Fruit fly (Drosophila melanogaster) whole organism, embryonic: ENCODE results near the gene Snx27.

Experiments
- CG10147 ChIP-seq: fragments of 200-800 bp; sonication (Bioruptor generic); optimal IDR thresholded peaks from 2 replicates; lab custom pipeline; 2019; ENCODE audit warnings: missing biosample characterization, mild to moderate bottlenecking, missing genetic modification characterization, moderate library complexity
- CG12236 ChIP-seq: fragments of 200-800 bp; sonication (Bioruptor generic); optimal IDR thresholded peaks from 2 replicates; lab custom pipeline; 2016; ENCODE audit warnings: missing biosample characterization, missing genetic modification characterization
- CG12299 ChIP-seq: fragments of 200-800 bp; sonication (Bioruptor generic); optimal IDR thresholded peaks from 2 replicates; lab custom pipeline; 2018; ENCODE audit warnings: missing biosample characterization, mild to moderate bottlenecking, missing genetic modification characterization
- CG16779 ChIP-seq: fragments of 200-800 bp; sonication (Bioruptor generic); IDR thresholded peaks from 2 replicates; pipeline ENCODE4 v1.3.6; 2022; ENCODE audit warnings: missing biosample characterization, missing genetic modification characterization
- CG16813 ChIP-seq: fragments of 200-800 bp; sonication (Bioruptor generic); IDR thresholded peaks from 3 replicates; pipeline ENCODE4 v1.3.6; 2022; ENCODE audit warnings: missing biosample characterization, missing genetic modification characterization; ENCODE audit not compliant: partially characterized antibody
- CG18262 ChIP-seq: fragments of 200-800 bp; optimal IDR thresholded peaks from 3 replicates; lab custom pipeline; 2019; ENCODE audit warnings: missing biosample characterization, mild to moderate bottlenecking, missing genetic modification characterization, moderate library complexity
- CG2116 ChIP-seq: fragments of 200-800 bp; sonication (Bioruptor generic); optimal IDR thresholded peaks from 3 replicates; lab custom pipeline; 2018; ENCODE audit warnings: missing biosample characterization, mild to moderate bottlenecking, missing genetic modification characterization
- CG30020 ChIP-seq: fragments of 200-800 bp; optimal IDR thresholded peaks from 2 replicates; lab custom pipeline; 2019; ENCODE audit warnings: missing biosample characterization, mild to moderate bottlenecking, missing genetic modification characterization, moderate library complexity
- CG31388 ChIP-seq: fragments of 200-800 bp; sonication (Bioruptor generic); optimal IDR thresholded peaks from 2 replicates; lab custom pipeline; 2016; ENCODE audit warnings: missing biosample characterization, missing genetic modification characterization
- CG4360 ChIP-seq: fragments of 200-800 bp; sonication (Bioruptor generic); IDR thresholded peaks from 2 replicates; pipeline ENCODE4 v1.3.6; 2022; ENCODE audit warnings: missing biosample characterization, missing genetic modification characterization
- CG4424 ChIP-seq: fragments of 200-800 bp; sonication (Bioruptor generic); optimal IDR thresholded peaks from 3 replicates; lab custom pipeline; 2016; ENCODE audit warnings: missing biosample characterization, missing genetic modification characterization
- CG4730 ChIP-seq: fragments of 200-800 bp; sonication (Bioruptor generic); IDR thresholded peaks from 2 replicates; pipeline ENCODE4 v1.3.6; 2022; ENCODE audit warnings: missing biosample characterization, missing genetic modification characterization
- CG7745 ChIP-seq: fragments of 200-800 bp; sonication (Bioruptor generic); optimal IDR thresholded peaks from 2 replicates; lab custom pipeline; 2018; ENCODE audit warnings: missing biosample characterization, mild to moderate bottlenecking, missing genetic modification characterization, moderate library complexity
- CkIIα-i1 ChIP-seq: fragments of 200-800 bp; sonication (Bioruptor generic); IDR thresholded peaks from 2 replicates; pipeline ENCODE4 v1.3.6; 2022; ENCODE audit warnings: missing biosample characterization, missing genetic modification characterization
- CrebB ChIP-seq: fragments of 200-800 bp; sonication (Bioruptor generic); optimal IDR thresholded peaks from 3 replicates; lab custom pipeline; 2018; ENCODE audit warnings: missing biosample characterization, mild to moderate bottlenecking, missing genetic modification characterization
- Dek ChIP-seq: fragments of 200-800 bp; sonication (Bioruptor generic); optimal IDR thresholded peaks from 3 replicates; lab custom pipeline; 2019; ENCODE audit warnings: missing biosample characterization, mild to moderate bottlenecking, missing genetic modification characterization, moderate library complexity
- Eip74EF ChIP-seq, 2 experiments: fragments of 200-800 bp in 1 of 2; fragments of >200 bp in 1 of 2; sonication (Bioruptor generic) in 1 of 2; optimal IDR thresholded peaks; 2 replicates each; lab custom pipeline; 2017 to 2019; ENCODE audit warnings: missing biosample characterization in 2 of 2, missing genetic modification characterization in 2 of 2, mild to moderate bottlenecking in 1 of 2, moderate library complexity in 1 of 2
- H15 ChIP-seq: fragments of 200-800 bp; sonication (Bioruptor generic); IDR thresholded peaks from 3 replicates; pipeline ENCODE4 v1.3.6; 2022; ENCODE audit warnings: missing biosample characterization, missing genetic modification characterization
- Hsf ChIP-seq: fragments of 200-800 bp; sonication (Bioruptor generic); optimal IDR thresholded peaks from 3 replicates; lab custom pipeline; 2016; ENCODE audit warnings: missing biosample characterization, missing genetic modification characterization
- Lpt ChIP-seq: fragments of >200 bp; optimal IDR thresholded peaks from 2 replicates; lab custom pipeline; 2018; ENCODE audit warnings: missing biosample characterization, missing genetic modification characterization
- MBD-R2 ChIP-seq: fragments of 200-800 bp; sonication (Bioruptor generic); IDR thresholded peaks from 2 replicates; pipeline ENCODE4 v1.3.6; 2022; ENCODE audit warnings: missing biosample characterization, missing genetic modification characterization
- Max ChIP-seq: fragments of 200-800 bp; sonication (Bioruptor generic); optimal IDR thresholded peaks from 2 replicates; lab custom pipeline; 2016; ENCODE audit warnings: missing biosample characterization, mild to moderate bottlenecking, missing genetic modification characterization
- Myb ChIP-seq: fragments of 200-800 bp; sonication (Bioruptor generic); optimal IDR thresholded peaks from 2 replicates; lab custom pipeline; 2016; ENCODE audit warnings: missing biosample characterization, missing genetic modification characterization
- Neu2 ChIP-seq: fragments of 200-800 bp; sonication (Bioruptor generic); optimal IDR thresholded peaks from 3 replicates; lab custom pipeline; 2016; ENCODE audit warnings: missing biosample characterization, missing genetic modification characterization, borderline replicate concordance
- PHDP ChIP-seq: fragments of 200-800 bp; sonication (Bioruptor generic); optimal IDR thresholded peaks from 3 replicates; lab custom pipeline; 2018; ENCODE audit warnings: missing biosample characterization, mild to moderate bottlenecking, missing genetic modification characterization, moderate library complexity
- Rx ChIP-seq: fragments of 200-800 bp; sonication (Bioruptor generic); IDR thresholded peaks from 2 replicates; pipeline ENCODE4 v1.3.6; 2022; ENCODE audit warnings: missing biosample characterization, missing genetic modification characterization
- Side ChIP-seq: fragments of 200-800 bp; sonication (Bioruptor generic); optimal IDR thresholded peaks from 2 replicates; lab custom pipeline; 2016; ENCODE audit warnings: missing biosample characterization, missing genetic modification characterization
- bcd ChIP-seq: fragments of 200-800 bp; sonication (Bioruptor generic); optimal IDR thresholded peaks from 2 replicates; lab custom pipeline; 2017; ENCODE audit warnings: missing biosample characterization, mild to moderate bottlenecking, missing genetic modification characterization
- bsh ChIP-seq, 2 experiments: fragments of 200-800 bp; sonication (Bioruptor generic); optimal IDR thresholded peaks; 2 replicates each; lab custom pipeline; 2017 to 2018; ENCODE audit warnings: mild to moderate bottlenecking in 2 of 2, missing biosample characterization in 2 of 2, missing genetic modification characterization in 2 of 2, moderate library complexity in 1 of 2
- crol ChIP-seq: fragments of 200-800 bp; sonication (Bioruptor generic); IDR thresholded peaks from 2 replicates; pipeline ENCODE4 v1.3.6; 2022; ENCODE audit warnings: missing biosample characterization, missing genetic modification characterization
- dimm ChIP-seq: fragments of 200-800 bp; sonication (Bioruptor generic); IDR thresholded peaks from 2 replicates; pipeline ENCODE4 v1.3.6; 2022; ENCODE audit warnings: missing biosample characterization, missing genetic modification characterization
- dm ChIP-seq: fragments of 200-800 bp; sonication (Bioruptor generic); optimal IDR thresholded peaks from 3 replicates; lab custom pipeline; 2016; ENCODE audit warnings: missing biosample characterization, missing genetic modification characterization
- dpn ChIP-seq, 2 experiments: fragments of 200-800 bp; sonication (Bioruptor generic); optimal IDR thresholded peaks; 3 replicates each; lab custom pipeline; 2016; ENCODE audit warnings: missing biosample characterization in 2 of 2, missing genetic modification characterization in 2 of 2
- exex ChIP-seq: fragments of 200-800 bp; sonication (Bioruptor generic); optimal IDR thresholded peaks from 4 replicates; lab custom pipeline; 2018; ENCODE audit warnings: missing biosample characterization, mild to moderate bottlenecking, missing genetic modification characterization, moderate library complexity
- gcm2 ChIP-seq: fragments of 200-800 bp; sonication (Bioruptor generic); optimal IDR thresholded peaks from 2 replicates; lab custom pipeline; 2016; ENCODE audit warnings: missing biosample characterization, missing genetic modification characterization
- grau ChIP-seq: fragments of 200-800 bp; optimal IDR thresholded peaks from 3 replicates; lab custom pipeline; 2019; ENCODE audit warnings: missing biosample characterization, mild to moderate bottlenecking, missing genetic modification characterization, moderate library complexity
- lbe ChIP-seq: fragments of 200-800 bp; sonication (Bioruptor generic); optimal IDR thresholded peaks from 2 replicates; lab custom pipeline; 2016; ENCODE audit warnings: missing biosample characterization, mild to moderate bottlenecking, missing genetic modification characterization
- luna ChIP-seq: fragments of 200-800 bp; sonication (Bioruptor generic); optimal IDR thresholded peaks from 2 replicates; lab custom pipeline; 2016; ENCODE audit warnings: missing biosample characterization, missing genetic modification characterization
- maf-S ChIP-seq: fragments of 200-800 bp; sonication (Bioruptor generic); optimal IDR thresholded peaks from 2 replicates; lab custom pipeline; 2016; ENCODE audit warnings: missing biosample characterization, missing genetic modification characterization
- onecut ChIP-seq: fragments of 200-800 bp; sonication (Bioruptor generic); IDR thresholded peaks from 2 replicates; pipeline ENCODE4 v1.3.6; 2022; ENCODE audit warnings: missing biosample characterization, missing genetic modification characterization
- p53 ChIP-seq: fragments of 200-800 bp; sonication (Bioruptor generic); optimal IDR thresholded peaks from 2 replicates; lab custom pipeline; 2016; ENCODE audit warnings: missing biosample characterization, missing genetic modification characterization
- pan ChIP-seq, 4 experiments: fragments of >200 bp in 3 of 4; fragments of 200-800 bp in 1 of 4; sonication (Bioruptor generic) in 1 of 4; optimal IDR thresholded peaks in 3 of 4; IDR thresholded peaks in 1 of 4; 2 replicates each; pipeline versions ENCODE4 v1.3.6 to Lab custom; 2017 to 2022; ENCODE audit warnings: missing biosample characterization in 2 of 4, missing genetic modification characterization in 2 of 4, mixed read lengths in 1 of 4
- peb ChIP-seq: fragments of 200-800 bp; sonication (Bioruptor generic); IDR thresholded peaks from 2 replicates; pipeline ENCODE4 v1.3.6; 2022; ENCODE audit warnings: missing biosample characterization, missing genetic modification characterization
- seq ChIP-seq: fragments of 200-800 bp; sonication (Bioruptor generic); IDR thresholded peaks from 2 replicates; pipeline ENCODE4 v1.3.6; 2022; ENCODE audit warnings: missing biosample characterization, missing genetic modification characterization
- sisA ChIP-seq: fragments of 200-800 bp; sonication (Bioruptor generic); IDR thresholded peaks from 2 replicates; pipeline ENCODE4 v1.3.6; 2022; ENCODE audit warnings: missing biosample characterization, missing genetic modification characterization
- tap ChIP-seq: fragments of 200-800 bp; optimal IDR thresholded peaks from 3 replicates; lab custom pipeline; 2019; ENCODE audit warnings: missing biosample characterization, mild to moderate bottlenecking, missing genetic modification characterization, moderate library complexity
- unpg ChIP-seq: fragments of 200-800 bp; sonication (Bioruptor generic); optimal IDR thresholded peaks from 3 replicates; lab custom pipeline; 2018; ENCODE audit warnings: missing biosample characterization, mild to moderate bottlenecking, missing genetic modification characterization, moderate library complexity
- wek ChIP-seq: fragments of 200-800 bp; sonication (Bioruptor generic); optimal IDR thresholded peaks from 3 replicates; lab custom pipeline; 2018; ENCODE audit warnings: missing biosample characterization, mild to moderate bottlenecking, missing genetic modification characterization, moderate library complexity

Gene Snx27

DNA sequence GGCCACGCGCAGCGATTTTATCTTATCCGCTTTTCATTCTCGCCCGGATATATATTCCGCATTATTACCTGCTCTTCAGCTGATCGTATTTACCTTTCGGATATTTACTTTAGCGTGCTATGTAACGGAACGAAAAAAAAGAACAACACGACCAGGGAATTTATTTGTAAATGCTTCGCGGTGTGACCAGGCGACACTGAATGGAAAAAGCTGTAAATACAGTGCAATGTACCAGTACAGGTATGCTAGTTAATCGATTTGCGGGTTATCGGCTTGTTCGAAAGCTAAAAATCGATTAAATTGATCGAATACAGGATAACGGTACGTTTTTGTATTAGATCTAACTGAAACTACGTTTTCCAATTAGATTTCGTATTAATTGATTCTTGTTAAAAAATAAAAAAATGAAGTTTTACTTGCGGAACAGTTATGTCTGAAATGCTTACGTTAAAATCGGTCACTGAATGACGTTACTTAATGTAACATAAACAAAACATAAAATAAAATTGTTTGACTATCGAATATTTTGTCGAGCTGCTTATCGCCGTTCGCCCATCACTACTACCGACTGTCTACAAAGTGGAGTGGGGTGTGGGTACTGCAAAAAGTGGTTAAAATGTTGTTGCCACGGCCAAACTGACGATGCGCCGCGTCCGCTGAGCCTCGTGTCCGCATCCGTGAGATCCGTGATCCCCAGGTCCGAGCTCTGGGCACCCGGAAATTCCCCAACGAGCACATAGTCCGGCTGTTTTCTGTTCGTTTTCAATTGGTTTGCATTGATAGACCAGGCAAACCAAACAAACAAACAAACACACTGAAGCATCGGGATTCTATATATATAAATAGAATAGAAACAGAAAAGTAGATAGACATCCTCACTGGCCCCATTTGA lies 26.4 kb upstream of the Snx27 start, which contains the start of the genes MAPk-Ak2 and CG42699 (continued):
- peak; percentile 26 for TF ChIP-seq gcm2 (GFP tag; lab: Kevin White, UChicago)
- peak; percentile 25 for TF ChIP-seq Hsf (GFP tag; lab: Kevin White, UChicago)
- TF ChIP-seq Max (GFP tag; lab: Kevin White, UChicago): peak; percentile 71
- TF ChIP-seq grau: peak; percentile 66
- peak; percentile 79 for TF ChIP-seq PHDP
- TF ChIP-seq Eip74EF (GFP tag; optimal IDR thresholded peaks at IDR 0.05; lab: Kevin White, UChicago): peak in 1 of 2 experiments; percentile 55
- TF ChIP-seq Side: peak; percentile 82
- peak; percentile 88 for TF ChIP-seq wek (GFP tag; lab: Kevin White, UChicago)
- TF ChIP-seq tap (tag; lab: Kevin White, UChicago): peak; percentile 54
- TF ChIP-seq CG18262: peak; percentile 63
- peak; percentile 82 for TF ChIP-seq onecut (GFP tag; lab: Robert Waterston, UW)
- TF ChIP-seq peb (GFP tag; lab: Robert Waterston, UW): no peak
- TF ChIP-seq CG12299 (tag; lab: Kevin White, UChicago): peak; percentile 86
- no peak for TF ChIP-seq sisA (GFP tag; lab: Robert Waterston, UW)
- peak; percentile 84 for TF ChIP-seq Myb
- TF ChIP-seq CkIIα-i1: no peak
- peak; percentile 68 for TF ChIP-seq lbe (GFP tag; lab: Kevin White, UChicago)
- peak; percentile 7; the same call in 1 of the 2 replicates for TF ChIP-seq CG4730 (GFP tag; lab: Robert Waterston, UW)
- no peak for TF ChIP-seq pan (optimal IDR thresholded peaks at IDR 0.05; lab: Kevin White, UChicago)
- TF ChIP-seq pan (GFP tag; optimal IDR thresholded peaks at IDR 0.05 in 1 of 2, IDR thresholded peaks at IDR 0.05 in 1 of 2): peak in 1 of 2 experiments; percentile 69
- TF ChIP-seq Dek (tag; lab: Kevin White, UChicago): peak; percentile 80
- no peak for TF ChIP-seq CG10147 (GFP tag; lab: Kevin White, UChicago)
- peak; percentile 72 for TF ChIP-seq bcd (GFP tag; lab: Kevin White, UChicago)
- peak; percentile 87 for TF ChIP-seq CrebB
- peak; percentile 63 for TF ChIP-seq unpg (GFP tag; lab: Kevin White, UChicago)
- peak; percentile 59; the same call in 1 of the 2 replicates for TF ChIP-seq CG4360 (GFP tag; lab: Robert Waterston, UW)
- TF ChIP-seq Neu2 (GFP tag; lab: Kevin White, UChicago): no peak
- TF ChIP-seq dimm: no peak
- peak; percentile 60 to 76 for TF ChIP-seq bsh (GFP tag; optimal IDR thresholded peaks at IDR 0.05; lab: Kevin White, UChicago)
- TF ChIP-seq p53 (GFP tag; lab: Kevin White, UChicago): peak; percentile 59
- no peak for TF ChIP-seq Lpt (GFP tag; lab: Kevin White, UChicago)
- peak; percentile 70 for TF ChIP-seq CG16813 (GFP tag; lab: Robert Waterston, UW)
- peak; percentile 73 for TF ChIP-seq exex
- no peak for TF ChIP-seq CG31388 (GFP tag; lab: Kevin White, UChicago)
- peak; percentile 34; the same call in 1 of the 2 replicates for TF ChIP-seq MBD-R2 (GFP tag; lab: Robert Waterston, UW)
- peak; percentile 68 for TF ChIP-seq dm
- peak; percentile 68 for TF ChIP-seq CG7745 (tag; lab: Kevin White, UChicago)
- no peak for TF ChIP-seq Rx (GFP tag; lab: Robert Waterston, UW)
- peak; percentile 48 to 82 for TF ChIP-seq dpn (GFP tag; optimal IDR thresholded peaks at IDR 0.05; lab: Kevin White, UChicago)
- no peak for TF ChIP-seq H15 (GFP tag; lab: Robert Waterston, UW)
- peak; percentile 51 for TF ChIP-seq CG4424 (GFP tag; lab: Kevin White, UChicago)
- peak; percentile 36; the same call in 1 of the 2 replicates for TF ChIP-seq CG16779 (GFP tag; lab: Robert Waterston, UW)
- peak; percentile 67 for TF ChIP-seq luna
- TF ChIP-seq CG12236 (GFP tag; lab: Kevin White, UChicago): peak; percentile 75
- TF ChIP-seq seq (GFP tag; lab: Robert Waterston, UW): peak; percentile 80
- peak; percentile 96 for TF ChIP-seq CG2116 (GFP tag; lab: Kevin White, UChicago)
- TF ChIP-seq maf-S (GFP tag; lab: Kevin White, UChicago): peak; percentile 79
- TF ChIP-seq crol: no peak
- TF ChIP-seq CG30020 (tag; lab: Kevin White, UChicago): peak; percentile 66
